Fruit fly (Drosophila melanogaster) whole organism, embryonic: Measurements from ENCODE around the gene CG42324.

Experiments used
- BEAF-32 ChIP-seq: fragments of 200-800 bp; sonication (Bioruptor generic); optimal IDR thresholded peaks from 3 replicates; lab custom pipeline; 2017; ENCODE audit warnings: missing biosample characterization, missing genetic modification characterization, mild to moderate bottlenecking, moderate library complexity, missing genetic modification reagents
- CG10543 ChIP-seq: fragments of 200-800 bp; sonication (Bioruptor generic); optimal IDR thresholded peaks from 3 replicates; lab custom pipeline; 2017; ENCODE audit warnings: missing biosample characterization, mild to moderate bottlenecking, missing genetic modification characterization, moderate library complexity
- CG10565 ChIP-seq: fragments of 200-800 bp; sonication (Bioruptor generic); optimal IDR thresholded peaks from 3 replicates; lab custom pipeline; 2016; ENCODE audit warnings: missing biosample characterization, mild to moderate bottlenecking, missing genetic modification characterization
- CG11696 ChIP-seq: fragments of 200-800 bp; sonication (Bioruptor generic); IDR thresholded peaks from 2 replicates; pipeline ENCODE4 v1.3.6; 2022; ENCODE audit warnings: missing biosample characterization, missing genetic modification characterization
- CG15269 ChIP-seq: fragments of 200-800 bp; sonication (Bioruptor generic); optimal IDR thresholded peaks from 2 replicates; lab custom pipeline; 2018; ENCODE audit warnings: missing biosample characterization, mild to moderate bottlenecking, missing genetic modification characterization, moderate library complexity
- CG1647 ChIP-seq: fragments of 200-800 bp; sonication (Bioruptor generic); optimal IDR thresholded peaks from 3 replicates; lab custom pipeline; 2016; ENCODE audit warnings: missing biosample characterization, missing genetic modification characterization
- CG18011 ChIP-seq: fragments of 200-800 bp; sonication (Bioruptor generic); optimal IDR thresholded peaks from 2 replicates; lab custom pipeline; 2017; ENCODE audit warnings: missing biosample characterization, missing genetic modification characterization, mild to moderate bottlenecking, moderate library complexity, missing genotype
- CG3163 ChIP-seq: fragments of 200-800 bp; sonication (Bioruptor generic); optimal IDR thresholded peaks from 3 replicates; lab custom pipeline; 2016; ENCODE audit warnings: missing biosample characterization, missing genetic modification characterization
- CG32532 ChIP-seq: fragments of 200-800 bp; sonication (Bioruptor generic); IDR thresholded peaks from 2 replicates; pipeline ENCODE4 v1.3.6; 2022; ENCODE audit warnings: missing biosample characterization, missing genetic modification characterization
- CG4328 ChIP-seq: fragments of 200-800 bp; sonication (Bioruptor generic); optimal IDR thresholded peaks from 3 replicates; lab custom pipeline; 2017; ENCODE audit warnings: missing biosample characterization, missing genetic modification reagents, missing genetic modification characterization
- CG6765 ChIP-seq: fragments of 200-800 bp; sonication (Bioruptor generic); optimal IDR thresholded peaks from 3 replicates; lab custom pipeline; 2017; ENCODE audit warnings: missing biosample characterization, mild to moderate bottlenecking, missing genetic modification characterization
- CG8281 ChIP-seq: fragments of 200-800 bp; sonication (Bioruptor generic); optimal IDR thresholded peaks from 2 replicates; lab custom pipeline; 2018; ENCODE audit warnings: missing biosample characterization, mild to moderate bottlenecking, missing genetic modification characterization, moderate library complexity
- CG8944 ChIP-seq: fragments of 200-800 bp; sonication (Bioruptor generic); optimal IDR thresholded peaks from 3 replicates; lab custom pipeline; 2016; ENCODE audit warnings: missing biosample characterization, missing genetic modification characterization
- Dip2 ChIP-seq: fragments of 200-800 bp; sonication (Bioruptor generic); IDR thresholded peaks from 2 replicates; pipeline ENCODE4 v1.3.6; 2022; ENCODE audit warnings: missing biosample characterization, missing genetic modification characterization
- Dip3 ChIP-seq: fragments of 200-800 bp; sonication (Bioruptor generic); optimal IDR thresholded peaks from 3 replicates; lab custom pipeline; 2016; ENCODE audit warnings: missing biosample characterization, missing genetic modification characterization
- Elba2 ChIP-seq: fragments of 200-800 bp; sonication (Bioruptor generic); optimal IDR thresholded peaks from 3 replicates; lab custom pipeline; 2016; ENCODE audit warnings: missing biosample characterization, missing genetic modification characterization
- Fer1 ChIP-seq: fragments of 200-800 bp; sonication (Bioruptor generic); optimal IDR thresholded peaks from 2 replicates; lab custom pipeline; 2017; ENCODE audit warnings: missing biosample characterization, mild to moderate bottlenecking, missing genetic modification characterization
- Hey ChIP-seq: fragments of 200-800 bp; sonication (Bioruptor generic); optimal IDR thresholded peaks from 3 replicates; lab custom pipeline; 2018; ENCODE audit warnings: missing biosample characterization, mild to moderate bottlenecking, missing genetic modification characterization
- Hr39 ChIP-seq: fragments of >200 bp; optimal IDR thresholded peaks from 2 replicates; lab custom pipeline; 2017
- Hr78 ChIP-seq, 2 experiments: fragments of 200-800 bp in 1 of 2; fragments of >200 bp in 1 of 2; sonication (Bioruptor generic) in 1 of 2; optimal IDR thresholded peaks; 2 replicates each; lab custom pipeline; 2017 to 2019; ENCODE audit warnings: missing biosample characterization in 2 of 2, missing genetic modification characterization in 2 of 2, mild to moderate bottlenecking in 1 of 2, moderate library complexity in 1 of 2
- Hsf ChIP-seq: fragments of 200-800 bp; sonication (Bioruptor generic); optimal IDR thresholded peaks from 3 replicates; lab custom pipeline; 2016; ENCODE audit warnings: missing biosample characterization, missing genetic modification characterization
- Lim3 ChIP-seq: fragments of 200-800 bp; sonication (Bioruptor generic); IDR thresholded peaks from 2 replicates; pipeline ENCODE4 v1.3.6; 2022; ENCODE audit warnings: missing biosample characterization, missing genetic modification characterization
- Med ChIP-seq: fragments of 200-800 bp; sonication (Bioruptor generic); peaks from one replicate; lab custom pipeline; 2016; ENCODE audit warnings: missing biosample characterization, missing genetic modification characterization, mild to moderate bottlenecking, inconsistent platforms, moderate library complexity
- Mrtf ChIP-seq: fragments of 200-800 bp; sonication (Bioruptor generic); IDR thresholded peaks from 3 replicates; pipeline ENCODE4 v1.3.6; 2022; ENCODE audit warnings: missing biosample characterization, missing genetic modification characterization
- Poxn ChIP-seq: fragments of 200-800 bp; sonication (Bioruptor generic); IDR thresholded peaks from 2 replicates; pipeline ENCODE4 v1.3.6; 2022; ENCODE audit warnings: missing biosample characterization, missing genetic modification characterization
- Stat92E ChIP-seq, 3 experiments: fragments of >200 bp in 2 of 3; fragments of 200-800 bp in 1 of 3; sonication (Bioruptor generic) in 1 of 3; optimal IDR thresholded peaks; 2 replicates each; lab custom pipeline; 2017 to 2019; ENCODE audit warnings: missing biosample characterization in 3 of 3, missing genetic modification characterization in 3 of 3, mild to moderate bottlenecking in 1 of 3, moderate library complexity in 1 of 3
- abd-A ChIP-seq: fragments of 200-800 bp; sonication (Bioruptor generic); optimal IDR thresholded peaks from 3 replicates; lab custom pipeline; 2019; ENCODE audit warnings: missing biosample characterization, mild to moderate bottlenecking, missing genetic modification characterization, moderate library complexity
- ato ChIP-seq: fragments of 200-800 bp; sonication (Bioruptor generic); IDR thresholded peaks from 2 replicates; pipeline ENCODE4 v1.3.6; 2022; ENCODE audit warnings: missing biosample characterization, missing genetic modification characterization; ENCODE audit not compliant: partially characterized antibody
- bbx ChIP-seq: fragments of 200-800 bp; sonication (Bioruptor generic); IDR thresholded peaks from 2 replicates; pipeline ENCODE4 v1.3.6; 2022; ENCODE audit warnings: missing biosample characterization, missing genetic modification characterization; ENCODE audit not compliant: partially characterized antibody
- br ChIP-seq: fragments of >200 bp; optimal IDR thresholded peaks from 2 replicates; lab custom pipeline; 2017
- chinmo ChIP-seq: fragments of 200-800 bp; sonication (Bioruptor generic); IDR thresholded peaks from 4 replicates; pipeline ENCODE4 v1.3.6; 2022; ENCODE audit warnings: missing biosample characterization, missing genetic modification characterization; ENCODE audit not compliant: partially characterized antibody
- dimm ChIP-seq: fragments of 200-800 bp; sonication (Bioruptor generic); IDR thresholded peaks from 2 replicates; pipeline ENCODE4 v1.3.6; 2022; ENCODE audit warnings: missing biosample characterization, missing genetic modification characterization
- grn ChIP-seq: fragments of 200-800 bp; sonication (Bioruptor generic); optimal IDR thresholded peaks from 3 replicates; lab custom pipeline; 2017; ENCODE audit warnings: missing biosample characterization, missing genetic modification characterization
- insv ChIP-seq, 2 experiments: fragments of 200-800 bp; sonication (Bioruptor generic); optimal IDR thresholded peaks; 3 replicates each; lab custom pipeline; 2016 to 2018; ENCODE audit warnings: missing biosample characterization in 2 of 2, missing genetic modification characterization in 2 of 2
- maf-S ChIP-seq: fragments of 200-800 bp; sonication (Bioruptor generic); optimal IDR thresholded peaks from 2 replicates; lab custom pipeline; 2016; ENCODE audit warnings: missing biosample characterization, missing genetic modification characterization
- nom ChIP-seq: fragments of 200-800 bp; sonication (Bioruptor generic); optimal IDR thresholded peaks from 2 replicates; lab custom pipeline; 2017; ENCODE audit warnings: missing biosample characterization, missing genetic modification characterization, mild to moderate bottlenecking, moderate library complexity, missing genetic modification reagents
- odd ChIP-seq: fragments of 200-800 bp; sonication (Bioruptor generic); optimal IDR thresholded peaks from 2 replicates; lab custom pipeline; 2017; ENCODE audit warnings: missing biosample characterization, mild to moderate bottlenecking, missing genetic modification characterization
- pros ChIP-seq: fragments of 200-800 bp; sonication (Bioruptor generic); optimal IDR thresholded peaks from 3 replicates; lab custom pipeline; 2019; ENCODE audit warnings: missing biosample characterization, mild to moderate bottlenecking, missing genetic modification characterization, moderate library complexity
- run ChIP-seq: fragments of 200-800 bp; sonication (Bioruptor generic); optimal IDR thresholded peaks from 3 replicates; lab custom pipeline; 2018; ENCODE audit warnings: missing biosample characterization, mild to moderate bottlenecking, missing genetic modification characterization
- sd ChIP-seq: fragments of 200-800 bp; sonication (Bioruptor generic); optimal IDR thresholded peaks from 3 replicates; lab custom pipeline; 2018; ENCODE audit warnings: missing biosample characterization, mild to moderate bottlenecking, missing genetic modification characterization, moderate library complexity
- sens ChIP-seq: fragments of 200-800 bp; sonication (Bioruptor generic); peaks from one replicate; lab custom pipeline; 2016; ENCODE audit warnings: missing biosample characterization, missing genetic modification characterization
- slou ChIP-seq: fragments of 200-800 bp; sonication (Bioruptor generic); optimal IDR thresholded peaks from 3 replicates; lab custom pipeline; 2016; ENCODE audit warnings: missing biosample characterization, missing genetic modification characterization
- sqz ChIP-seq: fragments of 200-800 bp; sonication (Bioruptor generic); optimal IDR thresholded peaks from 3 replicates; lab custom pipeline; 2018; ENCODE audit warnings: missing biosample characterization, mild to moderate bottlenecking, missing genetic modification characterization
- sr ChIP-seq: fragments of 200-800 bp; sonication (Bioruptor generic); IDR thresholded peaks from 3 replicates; pipeline ENCODE4 v1.3.6; 2022; ENCODE audit warnings: missing biosample characterization, missing genetic modification characterization
- stc ChIP-seq: fragments of 200-800 bp; sonication (Bioruptor generic); IDR thresholded peaks from 2 replicates; pipeline ENCODE4 v1.3.6; 2022; ENCODE audit warnings: missing biosample characterization, missing genetic modification characterization
- tio ChIP-seq: fragments of 200-800 bp; sonication (Bioruptor generic); optimal IDR thresholded peaks from 2 replicates; lab custom pipeline; 2017; ENCODE audit warnings: missing biosample characterization, missing genetic modification characterization, inconsistent platforms
- vnd ChIP-seq: fragments of 200-800 bp; sonication (Bioruptor generic); IDR thresholded peaks from 3 replicates; pipeline ENCODE4 v1.3.6; 2022; ENCODE audit warnings: missing biosample characterization, missing genetic modification characterization; ENCODE audit not compliant: partially characterized antibody
- yki ChIP-seq: fragments of >200 bp; optimal IDR thresholded peaks from 3 replicates; lab custom pipeline; 2018
- zen ChIP-seq: fragments of 200-800 bp; sonication (Bioruptor generic); optimal IDR thresholded peaks from 3 replicates; lab custom pipeline; 2018; ENCODE audit warnings: missing biosample characterization, mild to moderate bottlenecking, missing genetic modification characterization, moderate library complexity
- zen2 ChIP-seq: fragments of 200-800 bp; sonication (Bioruptor generic); IDR thresholded peaks from 3 replicates; pipeline ENCODE4 v1.3.6; 2022; ENCODE audit warnings: missing biosample characterization, missing genetic modification characterization; ENCODE audit not compliant: partially characterized antibody
- zfh1 ChIP-seq: fragments of 200-800 bp; sonication (Bioruptor generic); IDR thresholded peaks from 3 replicates; pipeline ENCODE4 v1.3.6; 2022; ENCODE audit warnings: missing biosample characterization, missing genetic modification characterization

Gene CG42324

DNA sequence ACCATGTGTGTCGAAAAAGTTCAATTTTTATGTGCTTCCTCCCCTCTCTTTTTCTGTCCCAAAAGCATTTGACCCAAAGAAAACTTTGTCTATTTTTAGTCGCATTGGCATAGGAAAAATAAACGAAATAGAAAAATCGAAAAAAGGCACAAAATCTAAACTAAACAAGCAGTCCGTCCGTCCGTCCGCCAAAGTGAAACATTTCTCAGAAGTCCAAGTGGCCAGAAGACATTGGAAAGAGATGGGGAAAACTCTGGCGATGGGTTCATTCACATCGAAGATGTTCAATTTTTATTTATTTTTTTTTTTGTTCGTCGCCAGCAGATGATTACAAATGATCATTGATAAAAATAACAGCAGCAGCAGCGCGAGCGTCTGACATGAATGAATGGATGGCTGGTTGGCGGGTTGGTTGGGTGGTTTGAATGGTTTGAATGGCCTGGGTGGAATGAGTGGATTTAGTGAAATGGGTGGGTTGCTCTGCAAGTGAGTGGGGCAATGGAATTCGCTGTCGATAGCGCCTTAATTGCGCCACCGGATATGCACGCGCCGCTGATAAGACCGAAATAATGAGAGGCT, 24.2 kb upstream of the CG42324 start:
- TF ChIP-seq grn (GFP tag; lab: Kevin White, UChicago) (peak; percentile 38), CG1647 (no peak), zen2 (GFP tag; lab: Robert Waterston, UW) (no peak), sr (peak; percentile 39; the same call in 1 of the 3 replicates), CG6765 (GFP tag; lab: Kevin White, UChicago) (no peak), Lim3 (GFP tag; lab: Robert Waterston, UW) (no peak), Med (peak; percentile 67), CG8944 (no peak), sd (tag; lab: Kevin White, UChicago) (peak; percentile 50), abd-A (tag; lab: Kevin White, UChicago) (peak; percentile 48), CG18011 (GFP tag; lab: Kevin White, UChicago) (no peak), sens (GFP tag; lab: Kevin White, UChicago) (peak; percentile 11), Stat92E (GFP tag; optimal IDR thresholded peaks at IDR 0.05; lab: Kevin White, UChicago) (peak in 1 of 3 experiments; percentile 85), Hey (peak; percentile 4), tio (GFP tag; lab: Kevin White, UChicago) (no peak), vnd (GFP tag; lab: Robert Waterston, UW) (no peak), sqz (peak; percentile 25), odd (peak; percentile 1), Hr78 (GFP tag; optimal IDR thresholded peaks at IDR 0.05; lab: Kevin White, UChicago) (peak in 1 of 2 experiments; percentile 54), Dip3 (no peak), ato (GFP tag; lab: Robert Waterston, UW) (no peak), nom (GFP tag; lab: Kevin White, UChicago) (no peak), run (tag; lab: Kevin White, UChicago) (no peak), chinmo (GFP tag; lab: Robert Waterston, UW) (peak; percentile 63; the same call in 1 of the 4 replicates), CG8281 (peak; percentile 25), CG10543 (GFP tag; lab: Kevin White, UChicago) (peak; percentile 2)

- TF ChIP-seq CG4328, result no peak
- no peak for TF ChIP-seq br
- TF ChIP-seq maf-S (GFP tag; lab: Kevin White, UChicago), result peak; percentile 10
- TF ChIP-seq insv (GFP tag; optimal IDR thresholded peaks at IDR 0.05; lab: Kevin White, UChicago), result no peak
- TF ChIP-seq zfh1 (GFP tag; lab: Robert Waterston, UW), result no peak
- no peak for TF ChIP-seq BEAF-32
- TF ChIP-seq pros (GFP tag; lab: Kevin White, UChicago), result no peak
- peak; percentile 84 for TF ChIP-seq Med
- no peak for TF ChIP-seq yki (lab: Kevin White, UChicago)
- TF ChIP-seq Elba2, result no peak
- peak; percentile 31; the same call in 1 of the 2 replicates for TF ChIP-seq Poxn (GFP tag; lab: Robert Waterston, UW)
- no peak for TF ChIP-seq Fer1
- TF ChIP-seq bbx, result no peak
- 0 out of 2 replicates have a peak, but pooled peaks have one; percentile 5 for TF ChIP-seq CG32532
- no peak for TF ChIP-seq Hr78 (GFP tag; optimal IDR thresholded peaks at IDR 0.05; lab: Kevin White, UChicago)
- no peak for TF ChIP-seq zen2 (GFP tag; lab: Robert Waterston, UW)
- TF ChIP-seq dimm (GFP tag; lab: Robert Waterston, UW), result no peak
- no peak for TF ChIP-seq zen (tag; lab: Kevin White, UChicago)
- no peak for TF ChIP-seq CG10565 (GFP tag; lab: Kevin White, UChicago)
- TF ChIP-seq stc (GFP tag; lab: Robert Waterston, UW), result no peak
- TF ChIP-seq slou (GFP tag; lab: Kevin White, UChicago), result no peak
- no peak for TF ChIP-seq Mrtf
- peak; percentile 37 for TF ChIP-seq CG15269
- TF ChIP-seq CG3163 (GFP tag; lab: Kevin White, UChicago), result no peak
- no peak for TF ChIP-seq Hr39 (lab: Kevin White, UChicago)
- TF ChIP-seq Dip2 (GFP tag; lab: Robert Waterston, UW), result no peak
- no peak for TF ChIP-seq CG11696 (GFP tag; lab: Robert Waterston, UW)
- peak; percentile 46 for TF ChIP-seq Hsf (GFP tag; lab: Kevin White, UChicago)
These were observed 22.6 kb upstream of the CG42324 start for dm6 chr3L:3449680-3450079.
